Worm (Caenorhabditis elegans) whole organism, midembryonic: ENCODE data around the gene gip-1.

Experiments used
- T22C8.4 ChIP-seq: fragments of 200-800 bp; sonication (Bioruptor generic); IDR thresholded peaks from 2 replicates; pipeline ENCODE4 v1.3.6; 2022; ENCODE audit warnings: missing genetic modification characterization, missing compliant biosample characterization
- cog-1 ChIP-seq: sonication (generic microtip); optimal IDR thresholded peaks from 2 replicates; lab custom pipeline; 2016; ENCODE audit warnings: missing genetic modification characterization, missing compliant biosample characterization
- flt-1 ChIP-seq: fragments of 200-800 bp; sonication (Bioruptor generic); IDR thresholded peaks from 2 replicates; pipeline ENCODE4 v1.3.6; 2022; ENCODE audit warnings: missing genetic modification characterization, missing compliant biosample characterization
- klf-2 ChIP-seq: fragments of 200-800 bp; sonication (Bioruptor generic); conservative IDR thresholded peaks from 2 replicates; pipeline ENCODE4 v1.3.6; 2022; ENCODE audit warnings: missing genetic modification reagents, missing genetic modification characterization, missing compliant biosample characterization
- med-1 ChIP-seq: sonication (generic microtip); optimal IDR thresholded peaks from 2 replicates; lab custom pipeline; 2017; ENCODE audit warnings: missing genetic modification characterization, mild to moderate bottlenecking, missing compliant biosample characterization, antibody characterized with exemption, missing genetic modification reagents; ENCODE audit not compliant: insufficient read depth
- ref-1 ChIP-seq: fragments of 200-800 bp; sonication (Bioruptor generic); conservative IDR thresholded peaks from 2 replicates; pipeline ENCODE4 v1.3.6; 2022; ENCODE audit warnings: missing genetic modification reagents, missing genetic modification characterization, missing compliant biosample characterization
- tab-1 ChIP-seq: fragments of 200-800 bp; sonication (Bioruptor generic); IDR thresholded peaks from 2 replicates; pipeline ENCODE4 v1.3.6; 2022; ENCODE audit warnings: missing genetic modification characterization, missing compliant biosample characterization
- ztf-23 ChIP-seq: fragments of 200-800 bp; sonication (Bioruptor generic); IDR thresholded peaks from 2 replicates; pipeline ENCODE4 v1.3.6; 2022; ENCODE audit warnings: missing genetic modification reagents, missing genetic modification characterization, missing compliant biosample characterization
- ztf-29 ChIP-seq: fragments of 200-800 bp; sonication (Bioruptor generic); IDR thresholded peaks from 2 replicates; pipeline ENCODE4 v1.3.6; 2022; ENCODE audit warnings: missing genetic modification reagents, missing genetic modification characterization, missing compliant biosample characterization

Gene gip-1

DNA sequence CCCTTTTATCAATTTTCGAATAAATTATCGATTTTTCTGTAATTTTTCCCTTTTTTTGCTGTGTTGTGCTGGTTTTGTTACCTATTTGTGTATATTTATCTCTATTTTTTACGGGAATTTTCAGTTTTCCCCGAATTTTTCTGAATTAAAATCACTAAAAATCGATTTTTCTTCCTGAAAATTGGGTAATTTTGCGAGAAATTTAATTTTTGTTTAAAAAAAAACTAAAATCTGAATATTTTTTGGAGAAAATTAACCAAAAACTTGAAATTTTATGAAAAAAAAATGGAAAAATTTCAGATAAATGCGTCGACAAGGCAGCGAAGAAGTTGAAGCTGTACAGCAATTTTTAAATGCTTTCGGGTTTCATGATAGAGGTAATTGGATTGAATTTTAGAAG is at the start of gene gip-1:
Gene gip-1, plus strand, starts transcription at position 301 of the 400 bp plus-strand sequence.
- TF ChIP-seq ztf-29 (GFP tag; lab: Robert Waterston, UW) (no peak), klf-2 (GFP tag; lab: Robert Waterston, UW) (no peak), cog-1 (no peak), tab-1 (GFP tag; lab: Robert Waterston, UW) (no peak), ref-1 (GFP tag; lab: Robert Waterston, UW) (no peak), med-1 (no peak), T22C8.4 (GFP tag; lab: Robert Waterston, UW) (no peak), ztf-23 (no peak), flt-1 (no peak)

DNA sequence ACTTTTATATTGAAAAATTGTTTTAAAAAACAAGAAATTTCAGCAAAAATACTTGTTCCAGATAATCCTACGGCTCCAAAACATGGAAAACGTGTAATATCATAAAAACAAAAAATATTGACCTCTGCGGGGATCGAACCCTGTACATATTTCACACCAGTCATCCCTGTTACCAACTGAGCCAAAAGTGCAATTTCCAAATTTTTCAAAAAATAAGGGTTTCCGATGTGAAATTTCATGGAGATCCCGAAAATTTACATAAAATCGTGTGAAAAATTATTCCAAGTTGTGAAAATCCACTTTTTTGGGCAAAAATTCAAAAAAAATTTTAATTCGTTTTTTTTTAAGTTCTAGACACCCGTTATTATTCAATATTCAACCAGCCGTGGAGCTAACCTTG is 43.2 kb upstream of the gip-1 start:
- TF ChIP-seq ztf-29 (GFP tag; lab: Robert Waterston, UW) (no peak), ztf-23 (no peak), cog-1 (no peak), klf-2 (GFP tag; lab: Robert Waterston, UW) (no peak), ref-1 (GFP tag; lab: Robert Waterston, UW) (no peak), med-1 (no peak), tab-1 (GFP tag; lab: Robert Waterston, UW) (no peak), flt-1 (no peak), T22C8.4 (GFP tag; lab: Robert Waterston, UW) (no peak)

DNA sequence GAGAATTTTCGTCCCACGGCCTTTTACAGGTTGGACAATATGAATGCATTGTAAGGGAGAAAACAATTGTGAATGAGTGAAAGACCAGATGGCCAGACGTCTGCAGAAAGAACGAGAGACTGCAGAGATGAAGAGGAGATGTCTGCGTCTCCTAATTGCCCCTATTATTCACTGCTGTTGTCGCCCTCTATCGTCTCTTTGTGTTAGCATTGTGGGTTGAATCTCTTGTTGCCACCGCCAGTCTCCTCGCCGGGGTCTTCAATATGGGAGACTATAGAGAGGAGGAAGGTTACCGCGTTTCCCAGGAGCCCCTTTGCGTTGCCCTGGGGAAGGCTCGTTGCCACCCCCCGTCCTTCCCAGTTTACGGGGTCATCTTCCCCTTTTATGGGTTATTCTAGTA is 42.5 kb upstream of the gip-1 start, which contains the start of gene Y54F10BM.9:
Gene Y54F10BM.9, minus strand, starts transcription at position 61 of the 400 bp plus-strand sequence.
- TF ChIP-seq ztf-29 (GFP tag; lab: Robert Waterston, UW): no peak
- TF ChIP-seq cog-1: peak; percentile 5
- 0 out of 2 replicates have a peak, but pooled peaks have one; percentile 13 for TF ChIP-seq ref-1 (GFP tag; lab: Robert Waterston, UW)

DNA sequence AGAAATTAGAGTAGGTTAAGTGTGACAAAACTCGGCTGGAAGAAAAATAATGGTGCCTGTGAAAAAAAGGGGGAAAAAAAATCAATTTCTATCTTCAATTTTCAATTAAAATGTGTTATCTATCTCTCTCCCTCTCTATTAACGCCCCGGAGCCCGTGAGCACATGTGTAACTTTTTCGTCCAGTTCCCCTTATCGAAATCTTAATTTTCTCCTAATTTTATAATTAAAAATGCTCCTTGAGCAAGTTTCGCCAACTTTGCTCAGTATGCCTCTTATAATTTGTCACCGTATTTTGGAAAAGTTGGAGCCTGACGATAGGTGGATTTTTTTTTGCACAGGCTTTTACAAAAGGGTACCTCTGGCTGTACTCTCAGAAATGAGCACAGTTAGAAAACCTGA is 39.4 kb upstream of the gip-1 start, which contains the start of the genes fbxa-1 and Y54F10BM.20:
Gene fbxa-1, minus strand, starts transcription at position 101 of the 400 bp plus-strand sequence.
Gene Y54F10BM.20, plus strand, starts transcription at position 231 of the 400 bp plus-strand sequence.
- TF ChIP-seq tab-1 (GFP tag; lab: Robert Waterston, UW) (no peak), ztf-23 (no peak), T22C8.4 (GFP tag; lab: Robert Waterston, UW) (no peak), ref-1 (GFP tag; lab: Robert Waterston, UW) (no peak), flt-1 (no peak), cog-1 (no peak), med-1 (no peak)

DNA sequence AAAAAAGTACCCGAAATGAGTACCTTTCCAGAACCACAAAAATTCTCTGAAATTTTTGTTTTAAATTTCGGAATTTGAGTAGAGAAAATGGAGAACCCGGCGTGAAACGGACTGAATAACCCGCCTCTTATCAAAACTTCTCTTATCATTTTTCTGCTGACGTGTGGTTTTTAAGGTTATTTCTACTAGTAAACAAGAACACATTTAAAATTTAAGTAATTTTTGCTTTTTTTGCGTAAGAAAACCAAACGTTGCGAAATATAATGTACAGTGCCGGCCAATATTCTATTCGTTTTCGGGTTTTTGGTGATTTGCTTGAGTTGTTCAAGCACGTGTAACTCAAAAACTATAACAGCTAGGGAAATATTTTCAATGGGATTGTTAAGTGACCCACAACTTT is 36.4 kb upstream of the gip-1 start:
- TF ChIP-seq med-1: no peak
- no peak for TF ChIP-seq T22C8.4 (GFP tag; lab: Robert Waterston, UW)
- no peak for TF ChIP-seq flt-1
- TF ChIP-seq tab-1 (GFP tag; lab: Robert Waterston, UW): no peak
- no peak for TF ChIP-seq cog-1
- no peak for TF ChIP-seq ztf-29 (GFP tag; lab: Robert Waterston, UW)
- no peak for TF ChIP-seq ztf-23

DNA sequence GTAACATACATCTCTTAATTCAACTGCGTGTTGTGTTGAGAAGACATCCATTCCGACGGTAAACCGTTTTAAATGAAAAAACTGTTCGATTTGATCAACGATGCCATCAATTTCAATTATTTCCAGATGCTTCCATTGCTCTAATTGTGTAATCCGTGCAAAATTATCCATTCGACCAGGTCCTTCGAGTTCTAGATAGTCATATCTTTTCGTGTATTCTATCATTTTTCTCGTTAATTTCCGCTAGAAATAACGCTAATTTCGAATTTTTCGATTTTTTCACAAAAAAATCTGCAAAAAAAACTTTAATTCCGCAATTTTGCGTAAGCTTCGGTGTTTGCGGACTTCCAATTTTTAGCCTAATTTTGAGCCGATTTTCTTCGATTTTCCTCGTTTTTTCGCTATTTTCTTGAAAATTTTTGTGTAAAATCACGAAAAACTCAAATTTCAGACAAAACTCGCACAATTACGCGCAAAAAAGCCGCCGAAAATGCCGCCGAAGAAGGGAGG is 33.4 kb upstream of the gip-1 start, which contains the start of the genes fbxa-66 and iffb-1:
Gene fbxa-66, minus strand, starts transcription at position 51 of the 510 bp plus-strand sequence.
Gene iffb-1, plus strand, starts transcription at position 452 of the 510 bp plus-strand sequence.
- TF ChIP-seq klf-2 (GFP tag; lab: Robert Waterston, UW) (no peak), cog-1 (no peak), T22C8.4 (GFP tag; lab: Robert Waterston, UW) (no peak), ztf-23 (no peak), ref-1 (GFP tag; lab: Robert Waterston, UW) (no peak), med-1 (no peak), tab-1 (GFP tag; lab: Robert Waterston, UW) (no peak), ztf-29 (GFP tag; lab: Robert Waterston, UW) (no peak), flt-1 (no peak)

DNA sequence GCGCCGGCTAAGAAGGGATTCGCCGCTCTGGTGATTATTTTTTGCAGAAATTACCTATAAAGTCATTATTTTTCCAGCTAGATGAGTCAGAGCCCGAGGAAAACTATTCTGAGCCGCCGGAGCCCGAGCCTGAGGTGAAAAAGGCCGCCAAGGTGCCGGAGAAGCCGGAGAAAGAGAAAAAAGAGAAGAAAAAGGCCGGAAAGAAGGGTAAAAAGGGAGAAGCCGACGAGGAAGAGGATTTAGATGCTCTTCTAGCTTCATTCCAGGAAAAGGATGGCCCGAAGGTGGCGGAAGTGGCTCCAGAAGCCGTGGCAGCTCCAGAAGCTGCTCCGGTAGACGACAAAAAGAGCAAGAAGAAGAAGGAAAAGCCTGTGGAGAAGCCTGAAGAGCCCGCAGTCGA is 32.7 kb upstream of the gip-1 start:
- TF ChIP-seq tab-1 (GFP tag; lab: Robert Waterston, UW) (0 out of 2 replicates have a peak, but pooled peaks have one; percentile 5), cog-1 (no peak)

DNA sequence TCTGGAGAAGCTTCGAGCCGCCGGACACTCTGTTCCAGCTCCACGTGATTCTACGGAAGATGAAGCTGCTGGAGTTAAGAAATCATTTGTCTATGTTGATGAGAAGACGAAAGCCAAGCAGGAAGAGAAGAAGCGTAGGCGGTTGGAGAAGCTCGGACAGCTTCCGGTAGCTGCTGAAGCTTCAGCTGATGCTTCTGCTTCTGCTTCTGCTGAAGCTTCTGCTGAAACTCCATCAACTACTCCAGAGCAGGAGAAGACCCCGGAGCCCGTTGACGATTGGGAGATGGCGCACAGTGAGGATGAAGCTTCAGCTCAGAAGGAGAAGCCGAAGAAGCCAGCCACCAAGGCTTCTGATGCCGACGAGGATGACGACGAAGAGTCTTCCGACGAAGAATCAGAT is 31.0 kb upstream of the gip-1 start:
- TF ChIP-seq flt-1 (no peak), tab-1 (GFP tag; lab: Robert Waterston, UW) (no peak), med-1 (no peak), T22C8.4 (GFP tag; lab: Robert Waterston, UW) (no peak), ref-1 (GFP tag; lab: Robert Waterston, UW) (no peak), ztf-29 (GFP tag; lab: Robert Waterston, UW) (no peak), ztf-23 (no peak), klf-2 (GFP tag; lab: Robert Waterston, UW) (no peak), cog-1 (no peak)

DNA sequence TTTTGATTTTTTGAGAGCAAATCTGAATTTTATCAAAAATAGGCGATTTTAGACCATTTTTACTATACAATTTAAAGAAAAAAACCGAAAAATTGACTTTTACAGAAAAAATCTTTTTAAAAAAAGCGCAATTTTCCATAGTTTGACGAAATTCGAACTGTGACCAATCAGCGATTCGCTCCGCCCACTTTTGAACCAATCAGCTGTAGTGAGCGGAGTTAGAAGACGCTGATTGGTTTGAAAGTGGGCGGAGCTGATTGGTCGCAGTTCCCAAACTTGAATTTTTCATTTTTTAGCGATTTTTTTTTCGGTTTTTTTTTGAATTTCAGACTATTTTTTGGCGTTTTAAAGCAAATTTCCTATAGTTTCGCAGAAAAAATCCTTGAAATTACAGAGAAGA is 22.7 kb upstream of the gip-1 start:
- TF ChIP-seq T22C8.4 (GFP tag; lab: Robert Waterston, UW): no peak
- no peak for TF ChIP-seq ref-1 (GFP tag; lab: Robert Waterston, UW)
- no peak for TF ChIP-seq cog-1
- no peak for TF ChIP-seq ztf-29 (GFP tag; lab: Robert Waterston, UW)
- no peak for TF ChIP-seq klf-2 (GFP tag; lab: Robert Waterston, UW)
- TF ChIP-seq tab-1 (GFP tag; lab: Robert Waterston, UW): no peak

DNA sequence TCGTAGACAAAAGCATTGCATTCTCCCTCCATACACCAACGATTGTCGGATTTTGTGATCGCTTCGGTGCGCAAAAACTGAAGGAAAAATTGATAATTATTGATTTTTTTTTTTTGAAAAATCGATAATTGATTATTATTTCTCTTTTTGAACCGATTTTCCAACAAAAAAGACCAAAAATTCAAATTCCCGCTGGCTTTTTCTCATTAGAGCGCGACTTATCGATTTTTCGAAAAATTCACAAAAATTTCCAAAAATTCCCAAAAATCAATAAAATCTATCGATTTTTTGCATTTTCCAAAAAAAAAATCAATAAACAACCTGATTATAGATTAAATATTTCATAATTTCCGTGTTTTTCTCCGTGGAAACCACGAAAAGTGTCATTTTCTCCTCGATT is 18.8 kb upstream of the gip-1 start:
- peak; percentile 78 for TF ChIP-seq T22C8.4 (GFP tag; lab: Robert Waterston, UW)
- TF ChIP-seq cog-1: no peak
- TF ChIP-seq flt-1: no peak

DNA sequence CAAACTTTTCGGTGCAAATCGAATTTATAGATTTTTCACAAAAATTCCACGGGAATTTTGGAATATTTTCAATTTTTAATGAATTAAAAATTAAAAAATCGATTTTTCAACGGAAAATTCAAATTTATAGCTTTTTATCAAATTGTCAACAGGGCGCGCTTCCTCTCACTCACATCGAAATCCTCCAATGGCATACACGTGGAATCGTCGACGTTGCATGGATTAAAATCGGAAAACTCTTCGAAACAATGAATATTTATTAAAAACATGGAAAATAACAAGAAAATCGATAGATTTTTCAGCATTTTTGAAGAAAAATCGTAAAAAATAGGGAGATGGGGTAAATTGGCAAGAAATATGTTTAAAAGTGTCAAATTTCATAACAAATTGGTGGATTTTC is 18.1 kb upstream of the gip-1 start, which contains the start of gene Y54F10BM.12:
Gene Y54F10BM.12, minus strand, starts transcription at position 344 of the 400 bp plus-strand sequence.
- TF ChIP-seq cog-1 (no peak), T22C8.4 (GFP tag; lab: Robert Waterston, UW) (no peak), ztf-29 (GFP tag; lab: Robert Waterston, UW) (no peak), flt-1 (no peak), tab-1 (GFP tag; lab: Robert Waterston, UW) (no peak), ztf-23 (no peak), med-1 (no peak), klf-2 (GFP tag; lab: Robert Waterston, UW) (no peak), ref-1 (GFP tag; lab: Robert Waterston, UW) (no peak)
